Worm (Caenorhabditis elegans): Measurements from ENCODE around the gene Y57A10A.2.
A peak's percentile ranks its signal among the peaks of the same experiment; 100 is the strongest.

The Y57A10A.2 gene

DNA sequence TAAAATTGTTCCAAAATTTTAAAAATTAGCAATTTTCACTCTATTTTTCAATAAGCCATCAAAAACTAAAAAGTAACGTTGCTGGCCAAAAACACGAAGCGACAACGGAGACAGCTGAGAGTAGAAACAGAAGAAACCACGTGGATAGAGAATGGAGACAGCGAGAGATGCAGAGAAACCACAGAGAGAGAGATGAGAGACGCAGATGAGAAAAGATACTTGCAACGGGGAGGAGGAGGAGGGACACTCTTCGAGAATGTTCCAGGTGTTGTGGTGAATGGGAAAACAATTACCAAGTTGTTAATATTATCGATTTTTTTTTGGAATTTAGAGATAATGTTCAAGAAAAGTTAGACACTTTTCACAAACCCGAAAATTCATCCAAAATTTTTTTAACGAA lies 45.1 kb upstream of the Y57A10A.2 start (continued):
- TF ChIP-seq atf-7 (tag; optimal IDR thresholded peaks at IDR 0.05) = peak; percentile 88
- peak; percentile 77 for TF ChIP-seq athp-1 (tag; optimal IDR thresholded peaks at IDR 0.05)
- TF ChIP-seq egrh-3 (GFP tag; IDR thresholded peaks at IDR 0.05) = peak; percentile 72
- no peak for TF ChIP-seq sea-2 (GFP tag; IDR thresholded peaks at IDR 0.05)
- no peak for TF ChIP-seq hlh-26 (GFP tag; conservative IDR thresholded peaks at IDR 0.05)
- TF ChIP-seq B0261.1 (tag; optimal IDR thresholded peaks at IDR 0.05) = no peak
- no peak for TF ChIP-seq F37B4.10 (GFP tag; IDR thresholded peaks at IDR 0.05)
- TF ChIP-seq ztf-6 (GFP tag; IDR thresholded peaks at IDR 0.05) = no peak
- TF ChIP-seq C06A6.2 (GFP tag; conservative IDR thresholded peaks at IDR 0.05) = peak; percentile 87
- peak; percentile 58 for TF ChIP-seq ztf-22 (GFP tag; optimal IDR thresholded peaks at IDR 0.05)
- TF ChIP-seq lsl-1 (GFP tag; optimal IDR thresholded peaks at IDR 0.05) = no peak
- no peak for TF ChIP-seq unc-62 (GFP tag; optimal IDR thresholded peaks at IDR 0.05)
- TF ChIP-seq ztf-18 (tag; optimal IDR thresholded peaks at IDR 0.05) = peak; percentile 45
- no peak for TF ChIP-seq ets-4 (GFP tag; optimal IDR thresholded peaks at IDR 0.05)
- peak; percentile 94 for TF ChIP-seq pbrm-1 (GFP tag; IDR thresholded peaks at IDR 0.05)
- peak; percentile 67 for TF ChIP-seq ZK185.1 (tag; optimal IDR thresholded peaks at IDR 0.05; ENCODE audit: poor library complexity, severe bottlenecking)
- no peak for TF ChIP-seq aptf-3 (GFP tag; IDR thresholded peaks at IDR 0.05)
- peak; percentile 70 for TF ChIP-seq repo-1 (tag; optimal IDR thresholded peaks at IDR 0.05)
- no peak for TF ChIP-seq F57C9.4 (tag; optimal IDR thresholded peaks at IDR 0.05)
- TF ChIP-seq hmg-20 (GFP tag; IDR thresholded peaks at IDR 0.05) = no peak
- peak; percentile 77 for TF ChIP-seq let-526 (GFP tag; IDR thresholded peaks at IDR 0.05)
- TF ChIP-seq lin-54 (GFP tag; optimal IDR thresholded peaks at IDR 0.05) = peak; percentile 75
- TF ChIP-seq ztf-28 (GFP tag; IDR thresholded peaks at IDR 0.05) = no peak
- TF ChIP-seq ceh-58 (GFP tag; IDR thresholded peaks at IDR 0.05) = no peak
- no peak for TF ChIP-seq bed-1 (GFP tag; IDR thresholded peaks at IDR 0.05)
- TF ChIP-seq ekl-4 (GFP tag; IDR thresholded peaks at IDR 0.05) = peak; percentile 95
- no peak for TF ChIP-seq snpc-3.4 (tag; optimal IDR thresholded peaks at IDR 0.05)
- peak; percentile 60 for TF ChIP-seq pha-4 (tag; optimal IDR thresholded peaks at IDR 0.05)
- TF ChIP-seq snpc-4 (GFP tag; optimal IDR thresholded peaks at IDR 0.05) = no peak
- peak in 3 of 4 experiments; percentile 49 to 73 (median 70) for TF ChIP-seq snpc-4 (tag; optimal IDR thresholded peaks at IDR 0.05)
- TF ChIP-seq attf-3 (GFP tag; conservative IDR thresholded peaks at IDR 0.05) = no peak
- TF ChIP-seq T07F8.4 (tag; optimal IDR thresholded peaks at IDR 0.05) = peak; percentile 8
- no peak for TF ChIP-seq sptf-2 (GFP tag; optimal IDR thresholded peaks at IDR 0.05)
- no peak for TF ChIP-seq lag-1 (GFP tag; IDR thresholded peaks at IDR 0.05)
- peak; percentile 75 for TF ChIP-seq madf-10 (tag; optimal IDR thresholded peaks at IDR 0.05)
- TF ChIP-seq attf-5 (GFP tag; optimal IDR thresholded peaks at IDR 0.05) = peak; percentile 94
- TF ChIP-seq Y79H2A.3 (GFP tag; conservative IDR thresholded peaks at IDR 0.05) = no peak
- no peak for TF ChIP-seq lsy-27 (tag; optimal IDR thresholded peaks at IDR 0.05; ENCODE audit: borderline replicate concordance, insufficient read depth)
- peak; percentile 96 for TF ChIP-seq hmg-1.2 (GFP tag; IDR thresholded peaks at IDR 0.05)
- 0 out of 2 replicates have a peak, but pooled peaks have one; percentile 15 for TF ChIP-seq Y95B8A.8 (GFP tag; IDR thresholded peaks at IDR 0.05)
- peak; percentile 89 for TF ChIP-seq mcd-1 (GFP tag; IDR thresholded peaks at IDR 0.05)
- peak; percentile 43 for TF ChIP-seq nhr-90 (tag; optimal IDR thresholded peaks at IDR 0.05)
- TF ChIP-seq ceh-27 (GFP tag; optimal IDR thresholded peaks at IDR 0.05) = peak; percentile 90
- TF ChIP-seq hsf-1 (GFP tag; IDR thresholded peaks at IDR 0.05) = peak; percentile 99
- TF ChIP-seq B0035.1 (tag; optimal IDR thresholded peaks at IDR 0.05) = peak; percentile 48
- TF ChIP-seq T26A5.8 (tag; optimal IDR thresholded peaks at IDR 0.05) = no peak
- no peak for TF ChIP-seq nfya-2 (GFP tag; IDR thresholded peaks at IDR 0.05)
- no peak for TF ChIP-seq lin-26 (GFP tag; IDR thresholded peaks at IDR 0.05)
- TF ChIP-seq K11D2.4 (GFP tag; IDR thresholded peaks at IDR 0.05) = peak; percentile 93
- no peak for TF ChIP-seq mxl-1 (tag; optimal IDR thresholded peaks at IDR 0.05)

All from whole organism, young adult.